Fruit fly (Drosophila melanogaster): ENCODE measurements around the gene cyst.
A peak's percentile ranks its signal among the peaks of the same experiment; 100 is the strongest.

cyst gene

dm6 chr2L:19508361-19508918, at the start of gene cyst (continued):
- TF ChIP-seq luna (GFP tag; optimal IDR thresholded peaks at IDR 0.05) = peak; percentile 49
- TF ChIP-seq CG13775 (GFP tag; optimal IDR thresholded peaks at IDR 0.05) = no peak
- TF ChIP-seq gem (tag; optimal IDR thresholded peaks at IDR 0.05) = no peak
- TF ChIP-seq CG12236 (GFP tag; optimal IDR thresholded peaks at IDR 0.05) = no peak
- TF ChIP-seq CG6854 (GFP tag; optimal IDR thresholded peaks at IDR 0.05) = peak; percentile 1
- TF ChIP-seq CG7928 (GFP tag; optimal IDR thresholded peaks at IDR 0.05) = no peak
- TF ChIP-seq exex (tag; optimal IDR thresholded peaks at IDR 0.05) = no peak
- no peak for TF ChIP-seq CG17568 (GFP tag; optimal IDR thresholded peaks at IDR 0.05)
- no peak for TF ChIP-seq Chrac-16 (GFP tag; optimal IDR thresholded peaks at IDR 0.05)
- no peak for TF ChIP-seq hth (optimal IDR thresholded peaks at IDR 0.05)
- peak; percentile 96 for TF ChIP-seq Ets65A (GFP tag)
- TF ChIP-seq so (GFP tag; IDR thresholded peaks at IDR 0.05) = no peak
- no peak for TF ChIP-seq Oaz (GFP tag; IDR thresholded peaks at IDR 0.05)
- TF ChIP-seq grn (GFP tag; optimal IDR thresholded peaks at IDR 0.05) = no peak
- no peak for TF ChIP-seq CG8281 (tag; optimal IDR thresholded peaks at IDR 0.05)
- peak; percentile 67 for TF ChIP-seq ftz-f1 (GFP tag; optimal IDR thresholded peaks at IDR 0.05)
- no peak for TF ChIP-seq CG9876 (GFP tag; optimal IDR thresholded peaks at IDR 0.05)
- TF ChIP-seq repo (GFP tag; optimal IDR thresholded peaks at IDR 0.05) = peak; percentile 44
- TF ChIP-seq CG31365 (tag; optimal IDR thresholded peaks at IDR 0.05) = no peak
- TF ChIP-seq slp2 (GFP tag; optimal IDR thresholded peaks at IDR 0.05) = no peak
- TF ChIP-seq CG16813 (GFP tag; IDR thresholded peaks at IDR 0.05; ENCODE audit: partially characterized antibody) = peak; percentile 94
- TF ChIP-seq nerfin-2 (GFP tag; IDR thresholded peaks at IDR 0.05; ENCODE audit: partially characterized antibody) = peak; percentile 90
- TF ChIP-seq B-H2 (GFP tag; optimal IDR thresholded peaks at IDR 0.05) = peak; percentile 46
- no peak for TF ChIP-seq CG6683 (GFP tag; optimal IDR thresholded peaks at IDR 0.05)
- TF ChIP-seq ATbp (GFP tag; optimal IDR thresholded peaks at IDR 0.05) = no peak
- TF ChIP-seq pan (optimal IDR thresholded peaks at IDR 0.05) = no peak
- TF ChIP-seq pan (GFP tag; optimal IDR thresholded peaks at IDR 0.05 in 1 of 2, IDR thresholded peaks at IDR 0.05 in 1 of 2) = no peak
- TF ChIP-seq Stat92E (GFP tag; optimal IDR thresholded peaks at IDR 0.05) = no peak
- TF ChIP-seq Optix (GFP tag; IDR thresholded peaks at IDR 0.05) = no peak
- no peak for TF ChIP-seq CG4424 (GFP tag; optimal IDR thresholded peaks at IDR 0.05)
- TF ChIP-seq unc-4 (GFP tag; IDR thresholded peaks at IDR 0.05; ENCODE audit: partially characterized antibody) = peak; percentile 97
- no peak for TF ChIP-seq Xrp1 (GFP tag; IDR thresholded peaks at IDR 0.05)
- TF ChIP-seq knrl (GFP tag; IDR thresholded peaks at IDR 0.05; ENCODE audit: partially characterized antibody) = peak; percentile 97
- TF ChIP-seq Doc3 (GFP tag; IDR thresholded peaks at IDR 0.05; ENCODE audit: partially characterized antibody) = peak; percentile 92
- peak; percentile 21 for TF ChIP-seq sug (tag; optimal IDR thresholded peaks at IDR 0.05)
- TF ChIP-seq Hr78 (GFP tag; optimal IDR thresholded peaks at IDR 0.05) = no peak
- no peak for TF ChIP-seq gcm2 (GFP tag; optimal IDR thresholded peaks at IDR 0.05)
- TF ChIP-seq Awh (GFP tag; IDR thresholded peaks at IDR 0.05) = no peak
- TF ChIP-seq Mad (GFP tag; optimal IDR thresholded peaks at IDR 0.05) = peak; percentile 14
- no peak for TF ChIP-seq CG3065 (GFP tag; optimal IDR thresholded peaks at IDR 0.05)
- no peak for TF ChIP-seq CG11085 (GFP tag; IDR thresholded peaks at IDR 0.05)
- no peak for TF ChIP-seq corto (GFP tag; optimal IDR thresholded peaks at IDR 0.05)
- TF ChIP-seq ap (GFP tag; IDR thresholded peaks at IDR 0.05) = no peak
- TF ChIP-seq pho (GFP tag; optimal IDR thresholded peaks at IDR 0.05) = peak; percentile 43
- TF ChIP-seq Side (GFP tag; optimal IDR thresholded peaks at IDR 0.05) = peak; percentile 11
- TF ChIP-seq CG17328 (GFP tag; IDR thresholded peaks at IDR 0.05) = no peak
- TF ChIP-seq eyg (GFP tag; optimal IDR thresholded peaks at IDR 0.05) = peak; percentile 43
- no peak for TF ChIP-seq CG4404 (GFP tag; IDR thresholded peaks at IDR 0.05)
- peak; percentile 3 for TF ChIP-seq CG8944 (GFP tag; optimal IDR thresholded peaks at IDR 0.05)
- peak; percentile 97 for TF ChIP-seq Opbp (GFP tag; IDR thresholded peaks at IDR 0.05; ENCODE audit: partially characterized antibody)
- no peak for TF ChIP-seq CG18476 (GFP tag; optimal IDR thresholded peaks at IDR 0.05)
